Worm (Caenorhabditis elegans) whole organism, midembryonic: ENCODE data around the gene dyf-6.

Experiments used
- T22C8.4 ChIP-seq: fragments of 200-800 bp; sonication (Bioruptor generic); IDR thresholded peaks from 2 replicates; pipeline ENCODE4 v1.3.6; 2022; ENCODE audit warnings: missing genetic modification characterization, missing compliant biosample characterization
- cog-1 ChIP-seq: sonication (generic microtip); optimal IDR thresholded peaks from 2 replicates; lab custom pipeline; 2016; ENCODE audit warnings: missing genetic modification characterization, missing compliant biosample characterization
- klf-2 ChIP-seq: fragments of 200-800 bp; sonication (Bioruptor generic); conservative IDR thresholded peaks from 2 replicates; pipeline ENCODE4 v1.3.6; 2022; ENCODE audit warnings: missing genetic modification reagents, missing genetic modification characterization, missing compliant biosample characterization
- med-1 ChIP-seq: sonication (generic microtip); optimal IDR thresholded peaks from 2 replicates; lab custom pipeline; 2017; ENCODE audit warnings: missing genetic modification characterization, mild to moderate bottlenecking, missing compliant biosample characterization, antibody characterized with exemption, missing genetic modification reagents; ENCODE audit not compliant: insufficient read depth
- ref-1 ChIP-seq: fragments of 200-800 bp; sonication (Bioruptor generic); conservative IDR thresholded peaks from 2 replicates; pipeline ENCODE4 v1.3.6; 2022; ENCODE audit warnings: missing genetic modification reagents, missing genetic modification characterization, missing compliant biosample characterization
- tab-1 ChIP-seq: fragments of 200-800 bp; sonication (Bioruptor generic); IDR thresholded peaks from 2 replicates; pipeline ENCODE4 v1.3.6; 2022; ENCODE audit warnings: missing genetic modification characterization, missing compliant biosample characterization
- ztf-29 ChIP-seq: fragments of 200-800 bp; sonication (Bioruptor generic); IDR thresholded peaks from 2 replicates; pipeline ENCODE4 v1.3.6; 2022; ENCODE audit warnings: missing genetic modification reagents, missing genetic modification characterization, missing compliant biosample characterization

- TF ChIP-seq tab-1 (GFP tag; lab: Robert Waterston, UW) (0 out of 2 replicates have a peak, but pooled peaks have one; percentile 9), ztf-29 (GFP tag; lab: Robert Waterston, UW) (no peak), cog-1 (peak; percentile 37), med-1 (GFP tag; lab: Kevin White, UChicago) (no peak), ref-1 (GFP tag; lab: Robert Waterston, UW) (no peak), T22C8.4 (GFP tag; lab: Robert Waterston, UW) (no peak), klf-2 (GFP tag; lab: Robert Waterston, UW) (no peak)
Measured at ce11 chrX:10395668-10396067, 9.4 kb upstream of the dyf-6 start.
